Fruit fly (Drosophila melanogaster) whole organism, pupa: ENCODE data around the gene Npl4.

Experiments
- CG13204 ChIP-seq: fragments of 200-800 bp; sonication (Bioruptor generic); optimal IDR thresholded peaks from 2 replicates; lab custom pipeline; 2018; ENCODE audit warnings: missing biosample characterization, mild to moderate bottlenecking, missing genetic modification characterization, moderate library complexity
- CG15710 ChIP-seq: fragments of 200-800 bp; sonication (Bioruptor generic); optimal IDR thresholded peaks from 2 replicates; lab custom pipeline; 2018; ENCODE audit warnings: missing biosample characterization, mild to moderate bottlenecking, missing genetic modification characterization, moderate library complexity
- CG17806 ChIP-seq: fragments of 200-800 bp; sonication (Bioruptor generic); optimal IDR thresholded peaks from 2 replicates; lab custom pipeline; 2018; ENCODE audit warnings: missing biosample characterization, mild to moderate bottlenecking, missing genetic modification characterization, moderate library complexity
- CG34367 ChIP-seq: fragments of 200-800 bp; sonication (Bioruptor generic); optimal IDR thresholded peaks from 2 replicates; lab custom pipeline; 2018; ENCODE audit warnings: missing biosample characterization, mild to moderate bottlenecking, missing genetic modification characterization
- D1 ChIP-seq: fragments of 200-800 bp; sonication (Bioruptor generic); optimal IDR thresholded peaks from 2 replicates; lab custom pipeline; 2018; ENCODE audit warnings: missing biosample characterization, mild to moderate bottlenecking, missing genetic modification characterization, moderate library complexity
- EcR ChIP-seq: fragments of 200-800 bp; sonication (Bioruptor generic); optimal IDR thresholded peaks from 3 replicates; lab custom pipeline; 2019; ENCODE audit warnings: missing biosample characterization, missing genetic modification characterization, mild to moderate bottlenecking, moderate library complexity, missing genetic modification reagents
- Pif1A ChIP-seq: fragments of 200-800 bp; sonication (Bioruptor generic); optimal IDR thresholded peaks from 3 replicates; lab custom pipeline; 2016; ENCODE audit warnings: missing biosample characterization, missing genetic modification characterization

- TF ChIP-seq CG15710 (tag; lab: Kevin White, UChicago), result no peak
- no peak for TF ChIP-seq D1 (tag; lab: Kevin White, UChicago)
- no peak for TF ChIP-seq EcR (GFP tag; lab: Kevin White, UChicago)
- no peak for TF ChIP-seq CG34367
- peak; percentile 53 for TF ChIP-seq Pif1A (GFP tag; lab: Kevin White, UChicago)
- no peak for TF ChIP-seq CG13204 (GFP tag; lab: Kevin White, UChicago)
- TF ChIP-seq CG17806 (tag; lab: Kevin White, UChicago), result peak; percentile 16
Observed at dm6 chr3R:25633865-25634460, 9.5 kb upstream of the Npl4 start.
